Fruit fly (Drosophila melanogaster) whole organism, embryonic: ENCODE measurements around the gene CG10068.
A peak's percentile ranks its signal among the peaks of the same experiment; 100 is the strongest.

Source experiments
- CG10565 ChIP-seq: fragments of 200-800 bp; sonication (Bioruptor generic); optimal IDR thresholded peaks from 3 replicates; lab custom pipeline; 2016; ENCODE audit warnings: missing biosample characterization, mild to moderate bottlenecking, missing genetic modification characterization
- CG12219 ChIP-seq: fragments of 200-800 bp; sonication (Bioruptor generic); optimal IDR thresholded peaks from 3 replicates; lab custom pipeline; 2018; ENCODE audit warnings: missing biosample characterization, mild to moderate bottlenecking, missing genetic modification characterization
- CG12391 ChIP-seq: fragments of 200-800 bp; sonication (Bioruptor generic); optimal IDR thresholded peaks from 3 replicates; lab custom pipeline; 2018; ENCODE audit warnings: missing biosample characterization, mild to moderate bottlenecking, missing genetic modification characterization, moderate library complexity
- CG13424 ChIP-seq: fragments of 200-800 bp; sonication (Bioruptor generic); optimal IDR thresholded peaks from 2 replicates; lab custom pipeline; 2019; ENCODE audit warnings: missing biosample characterization, mild to moderate bottlenecking, missing genetic modification characterization, moderate library complexity
- CG13624 ChIP-seq: fragments of 200-800 bp; sonication (Bioruptor generic); optimal IDR thresholded peaks from 2 replicates; lab custom pipeline; 2016; ENCODE audit warnings: missing biosample characterization, missing genetic modification characterization
- CG15601 ChIP-seq: fragments of 200-800 bp; sonication (Bioruptor generic); optimal IDR thresholded peaks from 3 replicates; lab custom pipeline; 2019; ENCODE audit warnings: missing biosample characterization, mild to moderate bottlenecking, missing genetic modification characterization, moderate library complexity
- CG17186 ChIP-seq: fragments of 200-800 bp; sonication (Bioruptor generic); optimal IDR thresholded peaks from 3 replicates; lab custom pipeline; 2017; ENCODE audit warnings: missing biosample characterization, missing genetic modification reagents, missing genetic modification characterization
- CG2202 ChIP-seq: fragments of 200-800 bp; sonication (Bioruptor generic); optimal IDR thresholded peaks from 2 replicates; lab custom pipeline; 2018; ENCODE audit warnings: missing biosample characterization, mild to moderate bottlenecking, missing genetic modification characterization
- CG33213 ChIP-seq: fragments of 200-800 bp; sonication (Bioruptor generic); optimal IDR thresholded peaks from 3 replicates; lab custom pipeline; 2016; ENCODE audit warnings: missing biosample characterization, missing genetic modification characterization
- CG33557 ChIP-seq: fragments of 200-800 bp; sonication (Bioruptor generic); optimal IDR thresholded peaks from 2 replicates; lab custom pipeline; 2019; ENCODE audit warnings: missing biosample characterization, mild to moderate bottlenecking, missing genetic modification characterization, moderate library complexity
- CG3995 ChIP-seq: fragments of 200-800 bp; sonication (Bioruptor generic); optimal IDR thresholded peaks from 3 replicates; lab custom pipeline; 2016; ENCODE audit warnings: missing biosample characterization, missing genetic modification characterization
- CG7745 ChIP-seq: fragments of 200-800 bp; sonication (Bioruptor generic); optimal IDR thresholded peaks from 2 replicates; lab custom pipeline; 2018; ENCODE audit warnings: missing biosample characterization, mild to moderate bottlenecking, missing genetic modification characterization, moderate library complexity
- CG7786 ChIP-seq: fragments of 200-800 bp; sonication (Bioruptor generic); optimal IDR thresholded peaks from 2 replicates; lab custom pipeline; 2016; ENCODE audit warnings: missing biosample characterization, missing genetic modification characterization
- Drgx ChIP-seq: fragments of 200-800 bp; sonication (Bioruptor generic); IDR thresholded peaks from 2 replicates; pipeline ENCODE4 v1.3.6; 2022; ENCODE audit warnings: missing biosample characterization, missing genetic modification characterization
- Ets65A ChIP-seq: fragments of 200-800 bp; sonication (Bioruptor generic); peaks from one replicate; lab custom pipeline; 2016; ENCODE audit warnings: missing biosample characterization, missing genetic modification characterization
- Fer1 ChIP-seq: fragments of 200-800 bp; sonication (Bioruptor generic); optimal IDR thresholded peaks from 2 replicates; lab custom pipeline; 2017; ENCODE audit warnings: missing biosample characterization, mild to moderate bottlenecking, missing genetic modification characterization
- Hey ChIP-seq: fragments of 200-800 bp; sonication (Bioruptor generic); optimal IDR thresholded peaks from 3 replicates; lab custom pipeline; 2018; ENCODE audit warnings: missing biosample characterization, mild to moderate bottlenecking, missing genetic modification characterization
- Mes4 ChIP-seq: fragments of 200-800 bp; sonication (Bioruptor generic); optimal IDR thresholded peaks from 2 replicates; lab custom pipeline; 2016; ENCODE audit warnings: missing biosample characterization, missing genetic modification characterization
- Pdp1 ChIP-seq, 2 experiments: fragments of 200-800 bp; sonication (Bioruptor generic); optimal IDR thresholded peaks; 3 replicates each; lab custom pipeline; 2016; ENCODE audit warnings: missing biosample characterization in 2 of 2, missing genetic modification characterization in 2 of 2, mild to moderate bottlenecking in 1 of 2, moderate library complexity in 1 of 2
- Side ChIP-seq: fragments of 200-800 bp; sonication (Bioruptor generic); optimal IDR thresholded peaks from 2 replicates; lab custom pipeline; 2016; ENCODE audit warnings: missing biosample characterization, missing genetic modification characterization
- Sin3A ChIP-seq: fragments of >200 bp; optimal IDR thresholded peaks from 2 replicates; lab custom pipeline; 2018
- Sox102F ChIP-seq: fragments of 200-800 bp; sonication (Bioruptor generic); optimal IDR thresholded peaks from 2 replicates; lab custom pipeline; 2018; ENCODE audit warnings: missing biosample characterization, mild to moderate bottlenecking, missing genetic modification characterization, moderate library complexity
- Sry-δ ChIP-seq: fragments of 200-800 bp; sonication (Bioruptor generic); optimal IDR thresholded peaks from 2 replicates; lab custom pipeline; 2016; ENCODE audit warnings: missing biosample characterization, missing genetic modification characterization
- Xrp1 ChIP-seq: fragments of 200-800 bp; sonication (Bioruptor generic); IDR thresholded peaks from 2 replicates; pipeline ENCODE4 v1.3.6; 2022; ENCODE audit warnings: missing biosample characterization, missing genetic modification characterization
- bsh ChIP-seq, 2 experiments: fragments of 200-800 bp; sonication (Bioruptor generic); optimal IDR thresholded peaks; 2 replicates each; lab custom pipeline; 2017 to 2018; ENCODE audit warnings: mild to moderate bottlenecking in 2 of 2, missing biosample characterization in 2 of 2, missing genetic modification characterization in 2 of 2, moderate library complexity in 1 of 2
- chif ChIP-seq, 2 experiments: fragments of 200-800 bp; sonication (Bioruptor generic); optimal IDR thresholded peaks; 3 replicates each; lab custom pipeline; 2016; ENCODE audit warnings: missing biosample characterization in 2 of 2, missing genetic modification characterization in 2 of 2
- ci ChIP-seq: fragments of 200-800 bp; sonication (Bioruptor generic); IDR thresholded peaks from 3 replicates; pipeline ENCODE4 v1.3.6; 2022; ENCODE audit warnings: missing biosample characterization, missing genetic modification characterization
- dmrt99B ChIP-seq: fragments of 200-800 bp; sonication (Bioruptor generic); optimal IDR thresholded peaks from 2 replicates; lab custom pipeline; 2018; ENCODE audit warnings: missing biosample characterization, mild to moderate bottlenecking, missing genetic modification characterization, moderate library complexity
- grau ChIP-seq: fragments of 200-800 bp; optimal IDR thresholded peaks from 3 replicates; lab custom pipeline; 2019; ENCODE audit warnings: missing biosample characterization, mild to moderate bottlenecking, missing genetic modification characterization, moderate library complexity
- gro ChIP-seq: fragments of 200-800 bp; sonication (Bioruptor generic); optimal IDR thresholded peaks from 2 replicates; lab custom pipeline; 2016; ENCODE audit warnings: missing biosample characterization, missing genetic modification characterization
- gsb-n ChIP-seq: fragments of 200-800 bp; sonication (Bioruptor generic); optimal IDR thresholded peaks from 3 replicates; lab custom pipeline; 2018; ENCODE audit warnings: missing biosample characterization, mild to moderate bottlenecking, missing genetic modification characterization
- ham ChIP-seq: fragments of 200-800 bp; sonication (Bioruptor generic); IDR thresholded peaks from 2 replicates; pipeline ENCODE4 v1.3.6; 2022; ENCODE audit warnings: missing biosample characterization, missing genetic modification characterization
- hb ChIP-seq: fragments of 200-800 bp; sonication (Bioruptor generic); IDR thresholded peaks from 3 replicates; pipeline ENCODE4 v1.3.6; 2022; ENCODE audit warnings: missing biosample characterization, missing genetic modification characterization; ENCODE audit not compliant: partially characterized antibody
- kay ChIP-seq: fragments of 200-800 bp; sonication (Bioruptor generic); optimal IDR thresholded peaks from 2 replicates; lab custom pipeline; 2016; ENCODE audit warnings: missing biosample characterization, missing genetic modification characterization
- lab ChIP-seq: fragments of 200-800 bp; sonication (Bioruptor generic); optimal IDR thresholded peaks from 3 replicates; lab custom pipeline; 2017; ENCODE audit warnings: missing biosample characterization, missing genetic modification characterization, mild to moderate bottlenecking, moderate library complexity, missing genetic modification reagents
- lola ChIP-seq, 3 experiments: fragments of >200 bp in 2 of 3; fragments of 200-800 bp in 1 of 3; sonication (Bioruptor generic) in 1 of 3; optimal IDR thresholded peaks; 2 replicates each; lab custom pipeline; 2017 to 2019; ENCODE audit warnings: missing biosample characterization in 3 of 3, missing genetic modification characterization in 3 of 3, mild to moderate bottlenecking in 1 of 3, moderate library complexity in 1 of 3
- nmo ChIP-seq: fragments of 200-800 bp; sonication (Bioruptor generic); optimal IDR thresholded peaks from 2 replicates; lab custom pipeline; 2018; ENCODE audit warnings: missing biosample characterization, mild to moderate bottlenecking, missing genetic modification characterization, moderate library complexity
- pho ChIP-seq: fragments of 200-800 bp; sonication (Bioruptor generic); optimal IDR thresholded peaks from 2 replicates; lab custom pipeline; 2016; ENCODE audit warnings: missing biosample characterization, missing genetic modification characterization
- phol ChIP-seq: fragments of 200-800 bp; sonication (Bioruptor generic); optimal IDR thresholded peaks from 3 replicates; lab custom pipeline; 2018; ENCODE audit warnings: missing biosample characterization, mild to moderate bottlenecking, missing genetic modification characterization, moderate library complexity
- pita ChIP-seq: fragments of 200-800 bp; sonication (Bioruptor generic); optimal IDR thresholded peaks from 2 replicates; lab custom pipeline; 2017; ENCODE audit warnings: missing biosample characterization, mild to moderate bottlenecking, missing genetic modification characterization
- prd ChIP-seq, 3 experiments: fragments of >200 bp in 2 of 3; fragments of 200-800 bp in 1 of 3; sonication (Bioruptor generic) in 1 of 3; optimal IDR thresholded peaks in 2 of 3; IDR thresholded peaks in 1 of 3; 2 replicates in 2 of 3; 3 replicates in 1 of 3; pipeline versions ENCODE4 v1.3.6 to Lab custom; 2017 to 2022; ENCODE audit warnings: missing biosample characterization in 1 of 3, missing genetic modification characterization in 1 of 3
- scrt ChIP-seq: fragments of 200-800 bp; sonication (Bioruptor generic); optimal IDR thresholded peaks from 2 replicates; lab custom pipeline; 2018; ENCODE audit warnings: missing biosample characterization, mild to moderate bottlenecking, missing genetic modification characterization, moderate library complexity
- sens-2 ChIP-seq: fragments of 200-800 bp; sonication (Bioruptor generic); IDR thresholded peaks from 2 replicates; pipeline ENCODE4 v1.3.6; 2022; ENCODE audit warnings: missing biosample characterization, missing genetic modification characterization
- tna ChIP-seq: fragments of 200-800 bp; sonication (Bioruptor generic); IDR thresholded peaks from 2 replicates; pipeline ENCODE4 v1.3.6; 2022; ENCODE audit warnings: missing biosample characterization, missing genetic modification characterization; ENCODE audit not compliant: partially characterized antibody
- unpg ChIP-seq: fragments of 200-800 bp; sonication (Bioruptor generic); optimal IDR thresholded peaks from 3 replicates; lab custom pipeline; 2018; ENCODE audit warnings: missing biosample characterization, mild to moderate bottlenecking, missing genetic modification characterization, moderate library complexity
- vvl ChIP-seq: fragments of 200-800 bp; sonication (Bioruptor generic); IDR thresholded peaks from 2 replicates; pipeline ENCODE4 v1.3.6; 2022; ENCODE audit warnings: missing biosample characterization, missing genetic modification characterization
- zfh1 ChIP-seq: fragments of 200-800 bp; sonication (Bioruptor generic); IDR thresholded peaks from 3 replicates; pipeline ENCODE4 v1.3.6; 2022; ENCODE audit warnings: missing biosample characterization, missing genetic modification characterization

Gene CG10068

dm6 chr3R:7172978-7173377 is 45.2 kb upstream of the CG10068 start:
- peak in 1 of 2 experiments; percentile 58 for TF ChIP-seq Pdp1 (GFP tag; optimal IDR thresholded peaks at IDR 0.05; lab: Kevin White, UChicago)
- TF ChIP-seq CG7745 (tag; lab: Kevin White, UChicago) = no peak
- TF ChIP-seq lab = no peak
- no peak for TF ChIP-seq Sry-δ (GFP tag; lab: Kevin White, UChicago)
- peak; percentile 62 for TF ChIP-seq Ets65A (GFP tag; lab: Kevin White, UChicago)
- TF ChIP-seq ci (GFP tag; lab: Robert Waterston, UW) = no peak
- no peak for TF ChIP-seq kay (GFP tag; lab: Kevin White, UChicago)
- TF ChIP-seq hb (GFP tag; lab: Robert Waterston, UW) = no peak
- TF ChIP-seq Drgx (GFP tag; lab: Robert Waterston, UW) = no peak

- peak in 1 of 3 experiments; percentile 68 for TF ChIP-seq lola (GFP tag; optimal IDR thresholded peaks at IDR 0.05; lab: Kevin White, UChicago)
- TF ChIP-seq Hey = no peak
- peak; percentile 57; the same call in 2 of the 3 replicates for TF ChIP-seq zfh1
- no peak for TF ChIP-seq CG17186 (GFP tag; lab: Kevin White, UChicago)
- no peak for TF ChIP-seq CG3995 (GFP tag; lab: Kevin White, UChicago)
- TF ChIP-seq unpg = no peak
- TF ChIP-seq tna (GFP tag; lab: Robert Waterston, UW) = no peak
- no peak for TF ChIP-seq CG13624 (GFP tag; lab: Kevin White, UChicago)
- TF ChIP-seq chif (GFP tag; optimal IDR thresholded peaks at IDR 0.05; lab: Kevin White, UChicago) = peak in 1 of 2 experiments; percentile 12
- TF ChIP-seq CG33557 (GFP tag; lab: Kevin White, UChicago) = peak; percentile 4
- TF ChIP-seq grau (tag; lab: Kevin White, UChicago) = no peak
- no peak for TF ChIP-seq scrt (GFP tag; lab: Kevin White, UChicago)
- no peak for TF ChIP-seq Sin3A (lab: Kevin White, UChicago)
- TF ChIP-seq nmo = peak; percentile 26
- no peak for TF ChIP-seq gro
- no peak for TF ChIP-seq CG12219 (GFP tag; lab: Kevin White, UChicago)
- no peak for TF ChIP-seq CG7786 (GFP tag; lab: Kevin White, UChicago)
- TF ChIP-seq bsh (GFP tag; optimal IDR thresholded peaks at IDR 0.05; lab: Kevin White, UChicago) = peak in 1 of 2 experiments; percentile 67
- TF ChIP-seq phol (tag; lab: Kevin White, UChicago) = peak; percentile 19
- TF ChIP-seq pho (GFP tag; lab: Kevin White, UChicago) = no peak
- TF ChIP-seq vvl (GFP tag; lab: Robert Waterston, UW) = 0 out of 2 replicates have a peak, but pooled peaks have one; percentile 23
- peak; percentile 28 for TF ChIP-seq CG15601 (tag; lab: Kevin White, UChicago)
- TF ChIP-seq dmrt99B = peak; percentile 0
- TF ChIP-seq CG33213 (GFP tag; lab: Kevin White, UChicago) = no peak
- no peak for TF ChIP-seq sens-2 (GFP tag; lab: Robert Waterston, UW)
- TF ChIP-seq Mes4 (GFP tag; lab: Kevin White, UChicago) = no peak
- TF ChIP-seq Sox102F (GFP tag; lab: Kevin White, UChicago) = peak; percentile 30
- no peak for TF ChIP-seq CG2202 (tag; lab: Kevin White, UChicago)
- TF ChIP-seq pita (GFP tag; lab: Kevin White, UChicago) = no peak
- TF ChIP-seq CG10565 (GFP tag; lab: Kevin White, UChicago) = no peak
- TF ChIP-seq prd (optimal IDR thresholded peaks at IDR 0.05; lab: Kevin White, UChicago) = no peak
- TF ChIP-seq prd (GFP tag; IDR thresholded peaks at IDR 0.05; lab: Robert Waterston, UW) = peak; percentile 18; the same call in 1 of the 3 replicates
- peak; percentile 22 for TF ChIP-seq gsb-n (tag; lab: Kevin White, UChicago)
- peak; percentile 91 for TF ChIP-seq Ets65A (GFP tag; lab: Kevin White, UChicago)
- TF ChIP-seq Fer1 = no peak
- TF ChIP-seq Xrp1 (GFP tag; lab: Robert Waterston, UW) = peak; percentile 43; the same call in 1 of the 2 replicates
- peak; percentile 20 for TF ChIP-seq CG12391 (tag; lab: Kevin White, UChicago)
- no peak for TF ChIP-seq ham
- TF ChIP-seq Side (GFP tag; lab: Kevin White, UChicago) = no peak
- TF ChIP-seq CG13424 = peak; percentile 18
Observed at dm6 chr3R:7171384-7172099, 43.7 kb upstream of the CG10068 start.
